Fruit fly (Drosophila melanogaster) whole organism, prepupa: Measurements from ENCODE around the gene btn.

Experiments
- Blimp-1 ChIP-seq: fragments of 200-800 bp; sonication (Bioruptor generic); optimal IDR thresholded peaks from 3 replicates; lab custom pipeline; 2017; ENCODE audit warnings: missing biosample characterization, missing genetic modification characterization, mild to moderate bottlenecking, moderate library complexity, missing genetic modification reagents
- CG11294 ChIP-seq: fragments of 200-800 bp; sonication (Bioruptor generic); IDR thresholded peaks from 2 replicates; pipeline ENCODE4 v1.3.6; 2022; ENCODE audit warnings: missing biosample characterization, missing genetic modification characterization
- CG11762 ChIP-seq: fragments of 200-800 bp; sonication (Bioruptor generic); optimal IDR thresholded peaks from 3 replicates; lab custom pipeline; 2016; ENCODE audit warnings: missing biosample characterization, missing genetic modification characterization; ENCODE audit not compliant: insufficient read depth
- CG15336 ChIP-seq: fragments of 200-800 bp; sonication (Bioruptor generic); IDR thresholded peaks from 2 replicates; pipeline ENCODE4 v1.3.6; 2022; ENCODE audit warnings: missing biosample characterization, missing genetic modification characterization
- CG31627 ChIP-seq: fragments of 200-800 bp; sonication (Bioruptor generic); optimal IDR thresholded peaks from 3 replicates; lab custom pipeline; 2016; ENCODE audit warnings: missing biosample characterization, missing genetic modification characterization
- CG34406 ChIP-seq: fragments of 200-800 bp; sonication (Bioruptor generic); optimal IDR thresholded peaks from 3 replicates; lab custom pipeline; 2016; ENCODE audit warnings: missing biosample characterization, missing genetic modification characterization
- CG3919 ChIP-seq: fragments of 200-800 bp; sonication (Bioruptor generic); optimal IDR thresholded peaks from 3 replicates; lab custom pipeline; 2016; ENCODE audit warnings: missing biosample characterization, missing genetic modification characterization
- CG4318 ChIP-seq: fragments of 200-800 bp; sonication (Bioruptor generic); optimal IDR thresholded peaks from 3 replicates; lab custom pipeline; 2017; ENCODE audit warnings: missing biosample characterization, mild to moderate bottlenecking, missing genetic modification characterization
- CG6163 ChIP-seq: fragments of 200-800 bp; sonication (Bioruptor generic); IDR thresholded peaks from 3 replicates; pipeline ENCODE4 v1.3.6; 2022; ENCODE audit warnings: missing biosample characterization, missing genetic modification characterization
- CG6276 ChIP-seq: fragments of 200-800 bp; sonication (Bioruptor generic); optimal IDR thresholded peaks from 2 replicates; lab custom pipeline; 2017; ENCODE audit warnings: missing biosample characterization, mild to moderate bottlenecking, missing genetic modification characterization
- CG6792 ChIP-seq: fragments of 200-800 bp; sonication (Bioruptor generic); optimal IDR thresholded peaks from 3 replicates; lab custom pipeline; 2016; ENCODE audit warnings: missing biosample characterization, missing genetic modification characterization
- CG6808 ChIP-seq: fragments of 200-800 bp; sonication (Bioruptor generic); optimal IDR thresholded peaks from 3 replicates; lab custom pipeline; 2017; ENCODE audit warnings: missing biosample characterization, missing genetic modification characterization, mild to moderate bottlenecking, moderate library complexity, missing genetic modification reagents
- CG6854 ChIP-seq: fragments of 200-800 bp; sonication (Bioruptor generic); optimal IDR thresholded peaks from 2 replicates; lab custom pipeline; 2017; ENCODE audit warnings: missing biosample characterization, mild to moderate bottlenecking, missing genetic modification characterization
- CG8119 ChIP-seq: fragments of 200-800 bp; sonication (Bioruptor generic); IDR thresholded peaks from 3 replicates; pipeline ENCODE4 v1.3.6; 2022; ENCODE audit warnings: missing biosample characterization, missing genetic modification characterization
- CG8319 ChIP-seq: fragments of 200-800 bp; sonication (Bioruptor generic); optimal IDR thresholded peaks from 3 replicates; lab custom pipeline; 2016; ENCODE audit warnings: missing biosample characterization, missing genetic modification characterization
- CG8632 ChIP-seq: fragments of 200-800 bp; sonication (Bioruptor generic); optimal IDR thresholded peaks from 3 replicates; lab custom pipeline; 2016; ENCODE audit warnings: missing biosample characterization, missing genetic modification characterization
- CG9139 ChIP-seq: fragments of 200-800 bp; sonication (Bioruptor generic); optimal IDR thresholded peaks from 3 replicates; lab custom pipeline; 2017; ENCODE audit warnings: missing biosample characterization, mild to moderate bottlenecking, missing genetic modification characterization
- Eip75B ChIP-seq: fragments of 200-800 bp; sonication (Bioruptor generic); optimal IDR thresholded peaks from 3 replicates; lab custom pipeline; 2016; ENCODE audit warnings: missing biosample characterization, missing genetic modification characterization
- Eip78C ChIP-seq: fragments of 200-800 bp; sonication (Bioruptor generic); peaks from one replicate; lab custom pipeline; 2016; ENCODE audit warnings: missing biosample characterization, missing genetic modification characterization
- Eip93F ChIP-seq: fragments of 200-800 bp; sonication (Bioruptor generic); optimal IDR thresholded peaks from 2 replicates; lab custom pipeline; 2016; ENCODE audit warnings: missing biosample characterization, mild to moderate bottlenecking, missing genetic modification characterization
- Ets21C ChIP-seq: fragments of 200-800 bp; sonication (Bioruptor generic); optimal IDR thresholded peaks from 3 replicates; lab custom pipeline; 2016; ENCODE audit warnings: missing biosample characterization, missing genetic modification characterization
- Hr38 ChIP-seq: sonication (Bioruptor generic); optimal IDR thresholded peaks from 2 replicates; lab custom pipeline; 2016; ENCODE audit warnings: missing biosample characterization, missing genetic modification characterization
- Hr39 ChIP-seq: fragments of 200-800 bp; sonication (Bioruptor generic); optimal IDR thresholded peaks from 2 replicates; lab custom pipeline; 2016; ENCODE audit warnings: missing biosample characterization, missing genetic modification characterization
- Lpt ChIP-seq: fragments of 200-800 bp; sonication (Bioruptor generic); optimal IDR thresholded peaks from 3 replicates; lab custom pipeline; 2016; ENCODE audit warnings: missing biosample characterization, missing genetic modification characterization
- OdsH ChIP-seq: fragments of 200-800 bp; sonication (Bioruptor generic); optimal IDR thresholded peaks from 3 replicates; lab custom pipeline; 2016; ENCODE audit warnings: missing biosample characterization, missing genetic modification characterization
- Smox ChIP-seq: fragments of 200-800 bp; sonication (Bioruptor generic); optimal IDR thresholded peaks from 3 replicates; lab custom pipeline; 2016; ENCODE audit warnings: missing biosample characterization, missing genetic modification characterization
- Sox102F ChIP-seq: fragments of 200-800 bp; sonication (Bioruptor generic); optimal IDR thresholded peaks from 2 replicates; lab custom pipeline; 2016; ENCODE audit warnings: missing biosample characterization, mild to moderate bottlenecking, missing genetic modification characterization
- Sox14 ChIP-seq: fragments of 200-800 bp; sonication (Bioruptor generic); optimal IDR thresholded peaks from 3 replicates; lab custom pipeline; 2016; ENCODE audit warnings: missing biosample characterization, missing genetic modification characterization
- Sox15 ChIP-seq: fragments of 200-800 bp; sonication (Bioruptor generic); optimal IDR thresholded peaks from 3 replicates; lab custom pipeline; 2016; ENCODE audit warnings: missing biosample characterization, missing genetic modification characterization
- achi ChIP-seq: fragments of 200-800 bp; sonication (Bioruptor generic); optimal IDR thresholded peaks from 3 replicates; lab custom pipeline; 2016; ENCODE audit warnings: missing biosample characterization, missing genetic modification characterization
- acj6 ChIP-seq: fragments of 200-800 bp; sonication (Bioruptor generic); optimal IDR thresholded peaks from 3 replicates; lab custom pipeline; 2016; ENCODE audit warnings: missing biosample characterization, missing genetic modification characterization
- dac ChIP-seq: fragments of 200-800 bp; sonication (Bioruptor generic); optimal IDR thresholded peaks from 2 replicates; lab custom pipeline; 2017; ENCODE audit warnings: missing biosample characterization, mild to moderate bottlenecking, missing genetic modification characterization
- dsx ChIP-seq: fragments of 200-800 bp; optimal IDR thresholded peaks from 3 replicates; lab custom pipeline; 2019; ENCODE audit warnings: missing biosample characterization, mild to moderate bottlenecking, missing genetic modification characterization, moderate library complexity; ENCODE audit not compliant: poor library complexity, severe bottlenecking
- eg ChIP-seq: fragments of 200-800 bp; sonication (Bioruptor generic); IDR thresholded peaks from 3 replicates; pipeline ENCODE4 v1.3.6; 2022; ENCODE audit warnings: missing biosample characterization, missing genetic modification characterization
- esn ChIP-seq: fragments of 200-800 bp; sonication (Bioruptor generic); optimal IDR thresholded peaks from 2 replicates; lab custom pipeline; 2016; ENCODE audit warnings: missing biosample characterization, mild to moderate bottlenecking, missing genetic modification characterization, moderate library complexity
- fd59A ChIP-seq: fragments of 200-800 bp; sonication (Bioruptor generic); optimal IDR thresholded peaks from 2 replicates; lab custom pipeline; 2017; ENCODE audit warnings: missing biosample characterization, mild to moderate bottlenecking, missing genetic modification characterization, missing genetic modification reagents
- fd85E ChIP-seq: fragments of 200-800 bp; sonication (Bioruptor generic); optimal IDR thresholded peaks from 3 replicates; lab custom pipeline; 2016; ENCODE audit warnings: missing biosample characterization, missing genetic modification characterization
- fkh ChIP-seq: fragments of 200-800 bp; sonication (Bioruptor generic); optimal IDR thresholded peaks from 3 replicates; lab custom pipeline; 2017; ENCODE audit warnings: missing biosample characterization, mild to moderate bottlenecking, missing genetic modification characterization, moderate library complexity
- lz ChIP-seq: fragments of 200-800 bp; sonication (Bioruptor generic); optimal IDR thresholded peaks from 3 replicates; lab custom pipeline; 2016; ENCODE audit warnings: missing biosample characterization, missing genetic modification characterization
- net ChIP-seq: fragments of 200-800 bp; sonication (Bioruptor generic); optimal IDR thresholded peaks from 3 replicates; lab custom pipeline; 2016; ENCODE audit warnings: missing biosample characterization, missing genetic modification characterization
- pdm3 ChIP-seq: fragments of 200-800 bp; sonication (Bioruptor generic); optimal IDR thresholded peaks from 3 replicates; lab custom pipeline; 2016; ENCODE audit warnings: missing biosample characterization, missing genetic modification characterization
- salr ChIP-seq, 2 experiments: fragments of 200-800 bp; sonication (Bioruptor generic); optimal IDR thresholded peaks; 3 replicates each; lab custom pipeline; 2016 to 2018; ENCODE audit warnings: missing biosample characterization in 2 of 2, missing genetic modification characterization in 2 of 2, mild to moderate bottlenecking in 1 of 2
- spab ChIP-seq: fragments of 200-800 bp; sonication (Bioruptor generic); optimal IDR thresholded peaks from 2 replicates; lab custom pipeline; 2017; ENCODE audit warnings: missing biosample characterization, mild to moderate bottlenecking, missing genetic modification characterization, missing genetic modification reagents
- svp ChIP-seq: fragments of 200-800 bp; sonication (Bioruptor generic); peaks from one replicate; lab custom pipeline; 2016; ENCODE audit warnings: missing biosample characterization, missing genetic modification characterization
- topi ChIP-seq: fragments of 200-800 bp; sonication (Bioruptor generic); optimal IDR thresholded peaks from 3 replicates; lab custom pipeline; 2016; ENCODE audit warnings: missing biosample characterization, missing genetic modification characterization
- vri ChIP-seq: fragments of 200-800 bp; sonication (Bioruptor generic); optimal IDR thresholded peaks from 3 replicates; lab custom pipeline; 2016; ENCODE audit warnings: missing biosample characterization, mild to moderate bottlenecking, missing genetic modification characterization

The btn gene

dm6 chr3R:22626842-22627392 lies 40.5 kb upstream of the btn start (continued):
- TF ChIP-seq dsx (peak; percentile 90), CG8119 (peak; percentile 90), acj6 (GFP tag; lab: Kevin White, UChicago) (peak; percentile 19), CG11762 (GFP tag; lab: Kevin White, UChicago) (peak; percentile 50), CG11294 (peak; percentile 38; the same call in 1 of the 2 replicates), CG34406 (peak; percentile 58), Hr39 (GFP tag; lab: Kevin White, UChicago) (no peak), Smox (GFP tag; lab: Kevin White, UChicago) (no peak), Blimp-1 (GFP tag; lab: Kevin White, UChicago) (no peak), CG6163 (GFP tag; lab: Robert Waterston, UW) (peak; percentile 96), CG6276 (peak; percentile 96), CG6808 (GFP tag; lab: Kevin White, UChicago) (peak; percentile 93), topi (GFP tag; lab: Kevin White, UChicago) (no peak)

- TF ChIP-seq Eip93F (GFP tag; lab: Kevin White, UChicago): no peak
- TF ChIP-seq OdsH (GFP tag; lab: Kevin White, UChicago): no peak
- no peak for TF ChIP-seq achi (GFP tag; lab: Kevin White, UChicago)
- no peak for TF ChIP-seq CG3919
- no peak for TF ChIP-seq topi (GFP tag; lab: Kevin White, UChicago)
- no peak for TF ChIP-seq esn (GFP tag; lab: Kevin White, UChicago)
- no peak for TF ChIP-seq acj6 (GFP tag; lab: Kevin White, UChicago)
- no peak for TF ChIP-seq spab (GFP tag; lab: Kevin White, UChicago)
- TF ChIP-seq salr (GFP tag; optimal IDR thresholded peaks at IDR 0.05; lab: Kevin White, UChicago): no peak
- no peak for TF ChIP-seq CG11762 (GFP tag; lab: Kevin White, UChicago)
- no peak for TF ChIP-seq fd59A (GFP tag; lab: Kevin White, UChicago)
- TF ChIP-seq lz (GFP tag; lab: Kevin White, UChicago): no peak
- no peak for TF ChIP-seq CG11294
Observed at dm6 chr3R:22626334-22626688, 39.9 kb upstream of the btn start.

dm6 chr3R:22625514-22626333 lies 39.3 kb upstream of the btn start:
- TF ChIP-seq CG15336 (GFP tag; lab: Robert Waterston, UW) (peak; percentile 41), CG3919 (peak; percentile 16), vri (no peak), Sox15 (GFP tag; lab: Kevin White, UChicago) (peak; percentile 31), eg (GFP tag; lab: Robert Waterston, UW) (no peak), svp (GFP tag; lab: Kevin White, UChicago) (peak; percentile 68), CG6854 (no peak), CG8632 (peak; percentile 53), fd85E (no peak), Hr39 (GFP tag; lab: Kevin White, UChicago) (peak; percentile 61), CG4318 (GFP tag; lab: Kevin White, UChicago) (no peak), dac (GFP tag; lab: Kevin White, UChicago) (no peak), net (peak; percentile 33), Eip78C (peak; percentile 82), Sox102F (GFP tag; lab: Kevin White, UChicago) (peak; percentile 56), Ets21C (GFP tag; lab: Kevin White, UChicago) (peak; percentile 34), CG34406 (peak; percentile 16), esn (GFP tag; lab: Kevin White, UChicago) (peak; percentile 81), CG31627 (peak; percentile 57), CG6276 (peak; percentile 14), spab (GFP tag; lab: Kevin White, UChicago) (peak; percentile 41), fkh (GFP tag; lab: Kevin White, UChicago) (peak; percentile 76), Eip75B (GFP tag; lab: Kevin White, UChicago) (peak; percentile 11), CG6792 (GFP tag; lab: Kevin White, UChicago) (peak; percentile 55), pdm3 (GFP tag; lab: Kevin White, UChicago) (peak; percentile 54), Lpt (GFP tag; lab: Kevin White, UChicago) (no peak), Sox14 (GFP tag; lab: Kevin White, UChicago) (no peak), CG8319 (GFP tag; lab: Kevin White, UChicago) (no peak), Hr38 (GFP tag; lab: Kevin White, UChicago) (no peak), CG9139 (no peak)
